Fruit fly (Drosophila melanogaster) whole organism, embryonic: Measurements from ENCODE around the gene CG32695.
A peak's percentile ranks its signal among the peaks of the same experiment; 100 is the strongest.

Experiments used
- CG10209 ChIP-seq: fragments of 200-800 bp; sonication (Bioruptor generic); optimal IDR thresholded peaks from 3 replicates; lab custom pipeline; 2017; ENCODE audit warnings: missing biosample characterization, mild to moderate bottlenecking, missing genetic modification characterization, missing genetic modification reagents
- CG10267 ChIP-seq: fragments of 200-800 bp; sonication (Bioruptor generic); optimal IDR thresholded peaks from 2 replicates; lab custom pipeline; 2018; ENCODE audit warnings: missing biosample characterization, mild to moderate bottlenecking, missing genetic modification characterization, moderate library complexity
- CG11723 ChIP-seq: fragments of 200-800 bp; sonication (Bioruptor generic); optimal IDR thresholded peaks from 2 replicates; lab custom pipeline; 2017; ENCODE audit warnings: missing biosample characterization, mild to moderate bottlenecking, missing genetic modification characterization
- CG13296 ChIP-seq: fragments of 200-800 bp; sonication (Bioruptor generic); optimal IDR thresholded peaks from 3 replicates; lab custom pipeline; 2018; ENCODE audit warnings: missing biosample characterization, mild to moderate bottlenecking, missing genetic modification characterization
- CG14050 ChIP-seq: fragments of 200-800 bp; sonication (Bioruptor generic); IDR thresholded peaks from 3 replicates; pipeline ENCODE4 v1.3.6; 2022; ENCODE audit warnings: missing biosample characterization, missing genetic modification characterization
- CG17612 ChIP-seq: fragments of 200-800 bp; sonication (Bioruptor generic); IDR thresholded peaks from 2 replicates; pipeline ENCODE4 v1.3.6; 2022; ENCODE audit warnings: missing biosample characterization, missing genetic modification characterization
- CG17802 ChIP-seq: fragments of 200-800 bp; sonication (Bioruptor generic); optimal IDR thresholded peaks from 2 replicates; lab custom pipeline; 2018; ENCODE audit warnings: missing biosample characterization, mild to moderate bottlenecking, missing genetic modification characterization, moderate library complexity
- CG18011 ChIP-seq: fragments of 200-800 bp; sonication (Bioruptor generic); optimal IDR thresholded peaks from 2 replicates; lab custom pipeline; 2017; ENCODE audit warnings: missing biosample characterization, missing genetic modification characterization, mild to moderate bottlenecking, moderate library complexity, missing genotype
- CG2120 ChIP-seq: fragments of 200-800 bp; sonication (Bioruptor generic); optimal IDR thresholded peaks from 3 replicates; lab custom pipeline; 2016; ENCODE audit warnings: missing biosample characterization, missing genetic modification characterization
- CG2678 ChIP-seq: fragments of 200-800 bp; sonication (Bioruptor generic); optimal IDR thresholded peaks from 3 replicates; lab custom pipeline; 2019; ENCODE audit warnings: missing biosample characterization, mild to moderate bottlenecking, missing genetic modification characterization, moderate library complexity
- CG34224 ChIP-seq: fragments of 200-800 bp; sonication (Bioruptor generic); IDR thresholded peaks from 3 replicates; pipeline ENCODE4 v1.3.6; 2022; ENCODE audit warnings: missing biosample characterization, missing genetic modification characterization; ENCODE audit not compliant: partially characterized antibody
- CG34422 ChIP-seq: fragments of 200-800 bp; sonication (Bioruptor generic); IDR thresholded peaks from 3 replicates; pipeline ENCODE4 v1.3.6; 2022; ENCODE audit warnings: missing biosample characterization, missing genetic modification characterization
- CG4617 ChIP-seq: fragments of 200-800 bp; sonication (Bioruptor generic); optimal IDR thresholded peaks from 3 replicates; lab custom pipeline; 2016; ENCODE audit warnings: missing biosample characterization, missing genetic modification characterization, borderline replicate concordance
- CG4854 ChIP-seq: fragments of 200-800 bp; sonication (Bioruptor generic); optimal IDR thresholded peaks from 2 replicates; lab custom pipeline; 2016; ENCODE audit warnings: missing biosample characterization, missing genetic modification characterization, inconsistent platforms
- CG5245 ChIP-seq: fragments of 200-800 bp; sonication (Bioruptor generic); optimal IDR thresholded peaks from 3 replicates; lab custom pipeline; 2016; ENCODE audit warnings: missing biosample characterization, missing genetic modification characterization
- CG5953 ChIP-seq: fragments of 200-800 bp; sonication (Bioruptor generic); IDR thresholded peaks from 2 replicates; pipeline ENCODE4 v1.3.6; 2022; ENCODE audit warnings: missing biosample characterization, missing genetic modification characterization
- CG6765 ChIP-seq: fragments of 200-800 bp; sonication (Bioruptor generic); optimal IDR thresholded peaks from 3 replicates; lab custom pipeline; 2017; ENCODE audit warnings: missing biosample characterization, mild to moderate bottlenecking, missing genetic modification characterization
- CG6854 ChIP-seq: fragments of 200-800 bp; sonication (Bioruptor generic); optimal IDR thresholded peaks from 3 replicates; lab custom pipeline; 2017; ENCODE audit warnings: missing biosample characterization, mild to moderate bottlenecking, missing genetic modification characterization
- CG8359 ChIP-seq: fragments of 200-800 bp; sonication (Bioruptor generic); optimal IDR thresholded peaks from 2 replicates; lab custom pipeline; 2017; ENCODE audit warnings: missing biosample characterization, mild to moderate bottlenecking, missing genetic modification characterization, borderline replicate concordance
- CG9797 ChIP-seq: fragments of 200-800 bp; sonication (Bioruptor generic); optimal IDR thresholded peaks from 3 replicates; lab custom pipeline; 2018; ENCODE audit warnings: missing biosample characterization, mild to moderate bottlenecking, missing genetic modification characterization
- CTCF ChIP-seq: fragments of 200-800 bp; sonication (Bioruptor generic); optimal IDR thresholded peaks from 2 replicates; lab custom pipeline; 2017; ENCODE audit warnings: missing biosample characterization, mild to moderate bottlenecking, missing genetic modification characterization, moderate library complexity
- Dek ChIP-seq: fragments of 200-800 bp; sonication (Bioruptor generic); optimal IDR thresholded peaks from 3 replicates; lab custom pipeline; 2019; ENCODE audit warnings: missing biosample characterization, mild to moderate bottlenecking, missing genetic modification characterization, moderate library complexity
- Dip2 ChIP-seq: fragments of 200-800 bp; sonication (Bioruptor generic); IDR thresholded peaks from 2 replicates; pipeline ENCODE4 v1.3.6; 2022; ENCODE audit warnings: missing biosample characterization, missing genetic modification characterization
- Elba2 ChIP-seq: fragments of 200-800 bp; sonication (Bioruptor generic); optimal IDR thresholded peaks from 3 replicates; lab custom pipeline; 2016; ENCODE audit warnings: missing biosample characterization, missing genetic modification characterization
- GATAe ChIP-seq: fragments of 200-800 bp; sonication (Bioruptor generic); conservative IDR thresholded peaks from 2 replicates; pipeline ENCODE4 v1.3.6; 2022; ENCODE audit warnings: missing biosample characterization, missing genetic modification characterization
- HLHmδ ChIP-seq: fragments of 200-800 bp; sonication (Bioruptor generic); optimal IDR thresholded peaks from 2 replicates; lab custom pipeline; 2018; ENCODE audit warnings: missing biosample characterization, mild to moderate bottlenecking, missing genetic modification characterization, moderate library complexity
- Jarid2 ChIP-seq: fragments of 200-800 bp; sonication (Bioruptor generic); optimal IDR thresholded peaks from 3 replicates; lab custom pipeline; 2017; ENCODE audit warnings: mild to moderate bottlenecking, missing biosample characterization, missing genetic modification reagents, missing genetic modification characterization
- NFAT ChIP-seq: fragments of 200-800 bp; sonication (Bioruptor generic); IDR thresholded peaks from 2 replicates; pipeline ENCODE4 v1.3.6; 2022; ENCODE audit warnings: missing biosample characterization, missing genetic modification characterization
- Pdp1 ChIP-seq, 2 experiments: fragments of 200-800 bp; sonication (Bioruptor generic); optimal IDR thresholded peaks; 3 replicates each; lab custom pipeline; 2016; ENCODE audit warnings: missing biosample characterization in 2 of 2, missing genetic modification characterization in 2 of 2, mild to moderate bottlenecking in 1 of 2, moderate library complexity in 1 of 2
- Ravus ChIP-seq: fragments of 200-800 bp; sonication (Bioruptor generic); IDR thresholded peaks from 2 replicates; pipeline ENCODE4 v1.3.6; 2022; ENCODE audit warnings: missing biosample characterization, missing genetic modification characterization
- Side ChIP-seq: fragments of 200-800 bp; sonication (Bioruptor generic); optimal IDR thresholded peaks from 2 replicates; lab custom pipeline; 2016; ENCODE audit warnings: missing biosample characterization, missing genetic modification characterization
- Sry-β ChIP-seq: fragments of 200-800 bp; sonication (Bioruptor generic); optimal IDR thresholded peaks from 2 replicates; lab custom pipeline; 2018; ENCODE audit warnings: missing biosample characterization, mild to moderate bottlenecking, missing genetic modification characterization, moderate library complexity
- abd-A ChIP-seq: fragments of 200-800 bp; sonication (Bioruptor generic); optimal IDR thresholded peaks from 3 replicates; lab custom pipeline; 2019; ENCODE audit warnings: missing biosample characterization, mild to moderate bottlenecking, missing genetic modification characterization, moderate library complexity
- ap ChIP-seq: fragments of 200-800 bp; sonication (Bioruptor generic); IDR thresholded peaks from 2 replicates; pipeline ENCODE4 v1.3.6; 2022; ENCODE audit warnings: missing biosample characterization, missing genetic modification characterization
- ara ChIP-seq: fragments of 200-800 bp; sonication (Bioruptor generic); IDR thresholded peaks from 2 replicates; pipeline ENCODE4 v1.3.6; 2022; ENCODE audit warnings: missing biosample characterization, missing genetic modification characterization
- cg ChIP-seq: fragments of 200-800 bp; sonication (Bioruptor generic); optimal IDR thresholded peaks from 3 replicates; lab custom pipeline; 2019; ENCODE audit warnings: missing biosample characterization, mild to moderate bottlenecking, missing genetic modification characterization, moderate library complexity
- danr ChIP-seq: fragments of 200-800 bp; sonication (Bioruptor generic); IDR thresholded peaks from 2 replicates; pipeline ENCODE4 v1.3.6; 2022; ENCODE audit warnings: missing biosample characterization, missing genetic modification characterization
- en ChIP-seq: fragments of 200-800 bp; sonication (Bioruptor generic); optimal IDR thresholded peaks from 2 replicates; lab custom pipeline; 2016; ENCODE audit warnings: missing biosample characterization, missing genetic modification characterization
- esg ChIP-seq: fragments of 200-800 bp; sonication (Bioruptor generic); conservative IDR thresholded peaks from 2 replicates; pipeline ENCODE4 v1.3.6; 2022; ENCODE audit warnings: missing biosample characterization, missing genetic modification characterization
- eve ChIP-seq, 2 experiments: fragments of >200 bp; optimal IDR thresholded peaks; 2 replicates each; lab custom pipeline; 2017; ENCODE audit warnings: missing biosample characterization in 2 of 2, missing genetic modification characterization in 2 of 2
- ftz-f1 ChIP-seq: fragments of 200-800 bp; sonication (Bioruptor generic); optimal IDR thresholded peaks from 2 replicates; lab custom pipeline; 2016; ENCODE audit warnings: missing biosample characterization, missing genetic modification characterization
- ham ChIP-seq: fragments of 200-800 bp; sonication (Bioruptor generic); IDR thresholded peaks from 2 replicates; pipeline ENCODE4 v1.3.6; 2022; ENCODE audit warnings: missing biosample characterization, missing genetic modification characterization
- knrl ChIP-seq: fragments of 200-800 bp; sonication (Bioruptor generic); IDR thresholded peaks from 3 replicates; pipeline ENCODE4 v1.3.6; 2022; ENCODE audit warnings: missing biosample characterization, missing genetic modification characterization; ENCODE audit not compliant: partially characterized antibody
- pho ChIP-seq: fragments of 200-800 bp; sonication (Bioruptor generic); optimal IDR thresholded peaks from 2 replicates; lab custom pipeline; 2016; ENCODE audit warnings: missing biosample characterization, missing genetic modification characterization
- tin ChIP-seq: fragments of 200-800 bp; sonication (Bioruptor generic); optimal IDR thresholded peaks from 3 replicates; lab custom pipeline; 2016; ENCODE audit warnings: missing biosample characterization, missing genetic modification characterization
- trem ChIP-seq: fragments of 200-800 bp; optimal IDR thresholded peaks from 3 replicates; lab custom pipeline; 2019; ENCODE audit warnings: missing biosample characterization, mild to moderate bottlenecking, missing genetic modification characterization, moderate library complexity
- tup ChIP-seq: fragments of 200-800 bp; sonication (Bioruptor generic); optimal IDR thresholded peaks from 2 replicates; lab custom pipeline; 2016; ENCODE audit warnings: missing biosample characterization, mild to moderate bottlenecking, missing genetic modification characterization, moderate library complexity
- unpg ChIP-seq: fragments of 200-800 bp; sonication (Bioruptor generic); optimal IDR thresholded peaks from 3 replicates; lab custom pipeline; 2018; ENCODE audit warnings: missing biosample characterization, mild to moderate bottlenecking, missing genetic modification characterization, moderate library complexity

CG32695 gene

dm6 chrX:9875948-9876853 is 2.3 kb upstream of the CG32695 start, which contains the start of gene CG15247 (continued):
- TF ChIP-seq ara (GFP tag; lab: Robert Waterston, UW) (peak; percentile 81), CG18011 (peak; percentile 5), CG17802 (tag; lab: Kevin White, UChicago) (no peak), CG8359 (GFP tag; lab: Kevin White, UChicago) (no peak), ftz-f1 (GFP tag; lab: Kevin White, UChicago) (no peak), CG17612 (GFP tag; lab: Robert Waterston, UW) (peak; percentile 63), CG6765 (GFP tag; lab: Kevin White, UChicago) (peak; percentile 24), Jarid2 (GFP tag; lab: Kevin White, UChicago) (no peak), CG5245 (GFP tag; lab: Kevin White, UChicago) (peak; percentile 52), knrl (GFP tag; lab: Robert Waterston, UW) (no peak), Dip2 (GFP tag; lab: Robert Waterston, UW) (no peak), danr (GFP tag; lab: Robert Waterston, UW) (peak; percentile 54; the same call in 1 of the 2 replicates), HLHmδ (no peak), unpg (GFP tag; lab: Kevin White, UChicago) (peak; percentile 80), tin (GFP tag; lab: Kevin White, UChicago) (peak; percentile 67), Dek (tag; lab: Kevin White, UChicago) (peak; percentile 58), eve (GFP tag; optimal IDR thresholded peaks at IDR 0.05; lab: Kevin White, UChicago) (peak in 1 of 2 experiments; percentile 66), cg (GFP tag; lab: Kevin White, UChicago) (peak; percentile 44), tup (GFP tag; lab: Kevin White, UChicago) (no peak), pho (GFP tag; lab: Kevin White, UChicago) (peak; percentile 41), ham (GFP tag; lab: Robert Waterston, UW) (0 out of 2 replicates have a peak, but pooled peaks have one; percentile 16), Elba2 (GFP tag; lab: Kevin White, UChicago) (no peak), CG10209 (peak; percentile 60), Sry-β (GFP tag; lab: Kevin White, UChicago) (no peak), CG5953 (GFP tag; lab: Robert Waterston, UW) (peak; percentile 73), NFAT (peak; percentile 80), CG6854 (GFP tag; lab: Kevin White, UChicago) (no peak), CG34422 (GFP tag; lab: Robert Waterston, UW) (peak; percentile 66; the same call in 2 of the 3 replicates), en (GFP tag; lab: Kevin White, UChicago) (peak; percentile 56), ap (GFP tag; lab: Robert Waterston, UW) (peak; percentile 70), Side (GFP tag; lab: Kevin White, UChicago) (peak; percentile 53), Pdp1 (GFP tag; optimal IDR thresholded peaks at IDR 0.05; lab: Kevin White, UChicago) (peak; percentile 61 to 77), CG10267 (peak; percentile 50), CG13296 (peak; percentile 66), CG2678 (peak; percentile 85), CG34224 (GFP tag; lab: Robert Waterston, UW) (no peak), CG4617 (GFP tag; lab: Kevin White, UChicago) (peak; percentile 13), CG4854 (peak; percentile 50), CG11723 (GFP tag; lab: Kevin White, UChicago) (peak; percentile 25), esg (peak; percentile 79), CTCF (GFP tag; lab: Kevin White, UChicago) (no peak), Ravus (GFP tag; lab: Robert Waterston, UW) (peak; percentile 49), abd-A (tag; lab: Kevin White, UChicago) (no peak), CG2120 (GFP tag; lab: Kevin White, UChicago) (peak; percentile 82), trem (tag; lab: Kevin White, UChicago) (peak; percentile 3), CG9797 (GFP tag; lab: Kevin White, UChicago) (no peak), GATAe (GFP tag; lab: Robert Waterston, UW) (no peak), CG14050 (GFP tag; lab: Robert Waterston, UW) (peak; percentile 70)
